Fruit fly (Drosophila melanogaster) whole organism, wandering third instar larva: ENCODE measurements around the gene CG31643.

Experiments used
- CG32264 ChIP-seq: fragments of 200-800 bp; sonication (Bioruptor generic); optimal IDR thresholded peaks from 2 replicates; lab custom pipeline; 2016; ENCODE audit warnings: missing biosample characterization, missing genetic modification characterization
- CG9705 ChIP-seq: fragments of 200-800 bp; sonication (Bioruptor generic); optimal IDR thresholded peaks from 2 replicates; lab custom pipeline; 2018; ENCODE audit warnings: missing biosample characterization, mild to moderate bottlenecking, missing genetic modification characterization
- Dif ChIP-seq: fragments of 200-275, 200-300 bp; sonication (Bioruptor generic); optimal IDR thresholded peaks from 2 replicates; lab custom pipeline; 2018; ENCODE audit warnings: missing biosample characterization, missing genetic modification characterization; ENCODE audit not compliant: partially characterized antibody
- GATAd ChIP-seq: sonication (Bioruptor generic); optimal IDR thresholded peaks from 2 replicates; lab custom pipeline; 2016; ENCODE audit warnings: missing biosample characterization, missing genetic modification characterization
- HLH106 ChIP-seq: fragments of 200-800 bp; optimal IDR thresholded peaks from 3 replicates; lab custom pipeline; 2019; ENCODE audit warnings: missing biosample characterization, mild to moderate bottlenecking, missing genetic modification characterization, moderate library complexity
- Hnf4 ChIP-seq: fragments of 200-800 bp; sonication (Bioruptor generic); optimal IDR thresholded peaks from 2 replicates; lab custom pipeline; 2016; ENCODE audit warnings: missing biosample characterization, mild to moderate bottlenecking, missing genetic modification characterization
- Hr78 ChIP-seq: fragments of >200 bp; optimal IDR thresholded peaks from 2 replicates; lab custom pipeline; 2017; ENCODE audit warnings: missing biosample characterization, missing genetic modification characterization
- Hr83 ChIP-seq: fragments of 200-300 bp; sonication (Bioruptor generic); optimal IDR thresholded peaks from 2 replicates; lab custom pipeline; 2016; ENCODE audit warnings: missing biosample characterization, mild to moderate bottlenecking, missing genetic modification characterization, moderate library complexity; ENCODE audit not compliant: poor library complexity, severe bottlenecking
- Jra ChIP-seq: sonication (Bioruptor generic); optimal IDR thresholded peaks from 2 replicates; lab custom pipeline; 2016; ENCODE audit warnings: missing biosample characterization, missing genetic modification characterization
- Mio ChIP-seq: sonication (Bioruptor generic); optimal IDR thresholded peaks from 2 replicates; lab custom pipeline; 2016; ENCODE audit warnings: missing biosample characterization, missing genetic modification characterization
- Myc ChIP-seq: fragments of >200 bp; optimal IDR thresholded peaks from 2 replicates; lab custom pipeline; 2017
- N ChIP-seq: fragments of >200 bp; optimal IDR thresholded peaks from 2 replicates; lab custom pipeline; 2018; ENCODE audit warnings: missing biosample characterization, missing external identifiers, missing genetic modification characterization
- OdsH ChIP-seq: fragments of 200-800 bp; sonication (Bioruptor generic); optimal IDR thresholded peaks from 2 replicates; lab custom pipeline; 2016; ENCODE audit warnings: missing biosample characterization, mild to moderate bottlenecking, missing genetic modification characterization
- Rel ChIP-seq, 2 experiments: fragments of 200-800 bp; sonication (Bioruptor generic) in 1 of 2; optimal IDR thresholded peaks; 2 replicates in 1 of 2; 3 replicates in 1 of 2; lab custom pipeline; 2016 to 2019; ENCODE audit warnings: mild to moderate bottlenecking in 2 of 2, missing biosample characterization in 2 of 2, missing genetic modification characterization in 2 of 2, moderate library complexity in 1 of 2
- Sp1 ChIP-seq: fragments of 200-800 bp; sonication (Bioruptor generic); optimal IDR thresholded peaks from 3 replicates; lab custom pipeline; 2019; ENCODE audit warnings: missing biosample characterization, mild to moderate bottlenecking, missing genetic modification characterization, moderate library complexity
- Vsx2 ChIP-seq: fragments of 200-300, 225-300 bp; sonication (Bioruptor generic); optimal IDR thresholded peaks from 2 replicates; lab custom pipeline; 2018; ENCODE audit warnings: missing biosample characterization, missing genetic modification characterization; ENCODE audit not compliant: partially characterized antibody
- br ChIP-seq: fragments of 200-800 bp; sonication (Bioruptor generic); optimal IDR thresholded peaks from 2 replicates; lab custom pipeline; 2016; ENCODE audit warnings: missing biosample characterization, missing genetic modification characterization
- brk ChIP-seq: fragments of 200-800 bp; sonication (Bioruptor generic); optimal IDR thresholded peaks from 2 replicates; lab custom pipeline; 2016; ENCODE audit warnings: missing biosample characterization, mild to moderate bottlenecking, missing genetic modification characterization
- dl ChIP-seq, 2 experiments: fragments of 175-275, 200-275 bp in 1 of 2; fragments of 200-275 bp in 1 of 2; sonication (Bioruptor generic); optimal IDR thresholded peaks; lab custom pipeline; 2018; ENCODE audit warnings: mild to moderate bottlenecking in 2 of 2, missing biosample characterization in 2 of 2, missing genetic modification characterization in 2 of 2, moderate library complexity in 2 of 2; ENCODE audit not compliant: partially characterized antibody in 2 of 2, insufficient read depth in 1 of 2
- dmrt93B ChIP-seq: fragments of 200-800 bp; sonication (Bioruptor generic); optimal IDR thresholded peaks from 2 replicates; lab custom pipeline; 2018; ENCODE audit warnings: missing biosample characterization, mild to moderate bottlenecking, missing genetic modification characterization
- ey ChIP-seq: fragments of 200-800 bp; sonication (Bioruptor generic); optimal IDR thresholded peaks from 2 replicates; lab custom pipeline; 2016; ENCODE audit warnings: missing biosample characterization, missing genetic modification characterization
- foxo ChIP-seq, 2 experiments: fragments of 200-800 bp; sonication (Bioruptor generic); optimal IDR thresholded peaks; 2 replicates in 1 of 2; 3 replicates in 1 of 2; lab custom pipeline; 2016 to 2017; ENCODE audit warnings: missing biosample characterization in 2 of 2, missing genetic modification characterization in 2 of 2
- fru ChIP-seq: fragments of 200-800 bp; sonication (Bioruptor generic); optimal IDR thresholded peaks from 3 replicates; lab custom pipeline; 2016; ENCODE audit warnings: missing biosample characterization, mild to moderate bottlenecking, missing genetic modification characterization
- h ChIP-seq: fragments of 200-800 bp; sonication (Bioruptor generic); optimal IDR thresholded peaks from 3 replicates; lab custom pipeline; 2016; ENCODE audit warnings: missing biosample characterization, mild to moderate bottlenecking, missing genetic modification characterization
- pan ChIP-seq: fragments of >200 bp; optimal IDR thresholded peaks from 2 replicates; lab custom pipeline; 2017
- psq ChIP-seq: fragments of 200-800 bp; sonication (Bioruptor generic); optimal IDR thresholded peaks from 3 replicates; lab custom pipeline; 2017; ENCODE audit warnings: missing biosample characterization, mild to moderate bottlenecking, missing genetic modification characterization, moderate library complexity
- rgr ChIP-seq: fragments of 200-800 bp; sonication (Bioruptor generic); optimal IDR thresholded peaks from 3 replicates; lab custom pipeline; 2016; ENCODE audit warnings: missing biosample characterization, mild to moderate bottlenecking, missing genetic modification characterization
- sv ChIP-seq: fragments of 200-800 bp; sonication (Bioruptor generic); optimal IDR thresholded peaks from 3 replicates; lab custom pipeline; 2016; ENCODE audit warnings: missing biosample characterization, missing genetic modification characterization
- usp ChIP-seq: fragments of >200 bp; optimal IDR thresholded peaks from 2 replicates; lab custom pipeline; 2017; ENCODE audit warnings: missing biosample characterization, missing genetic modification characterization

The CG31643 gene

dm6 chr2L:6037830-6038229 lies at the start of gene CG31643, which contains the start of gene CG9117:
CG31643 (plus strand) TSS chr2L:6038117.
CG9117 (minus strand) TSS chr2L:6037902.
- TF ChIP-seq pan (lab: Kevin White, UChicago) (no peak), HLH106 (tag; lab: Kevin White, UChicago) (peak; percentile 64), psq (GFP tag; lab: Kevin White, UChicago) (peak; percentile 59), foxo (GFP tag; optimal IDR thresholded peaks at IDR 0.05; lab: Kevin White, UChicago) (peak in 1 of 2 experiments; percentile 86), dl (GFP tag; optimal IDR thresholded peaks at IDR 0.05; lab: Kevin White, UChicago; ENCODE audit: insufficient read depth in 1 of 2, partially characterized antibody in 2 of 2) (no peak), GATAd (GFP tag; lab: Kevin White, UChicago) (peak; percentile 65), Myc (no peak), Rel (GFP tag; optimal IDR thresholded peaks at IDR 0.05; lab: Kevin White, UChicago) (no peak), Rel (tag; optimal IDR thresholded peaks at IDR 0.05; lab: Kevin White, UChicago) (peak; percentile 39), ey (GFP tag; lab: Kevin White, UChicago) (peak; percentile 76), usp (GFP tag; lab: Kevin White, UChicago) (no peak), OdsH (GFP tag; lab: Kevin White, UChicago) (peak; percentile 77), sv (GFP tag; lab: Kevin White, UChicago) (peak; percentile 48), CG32264 (GFP tag; lab: Kevin White, UChicago) (peak; percentile 18), rgr (GFP tag; lab: Kevin White, UChicago) (peak; percentile 79), Hr83 (GFP tag; lab: Kevin White, UChicago) (peak; percentile 15), Dif (no peak), Hnf4 (GFP tag; lab: Kevin White, UChicago) (no peak), brk (GFP tag; lab: Kevin White, UChicago) (no peak), CG9705 (GFP tag; lab: Kevin White, UChicago) (peak; percentile 36), Mio (GFP tag; lab: Kevin White, UChicago) (no peak), Sp1 (GFP tag; lab: Kevin White, UChicago) (peak; percentile 63), h (GFP tag; lab: Kevin White, UChicago) (peak; percentile 83)

dm6 chr2L:5990447-5990846 lies 47.5 kb upstream of the CG31643 start:
- TF ChIP-seq Sp1 (GFP tag; lab: Kevin White, UChicago) (no peak), HLH106 (tag; lab: Kevin White, UChicago) (no peak), dmrt93B (GFP tag; lab: Kevin White, UChicago) (no peak), Jra (GFP tag; lab: Kevin White, UChicago) (no peak), br (GFP tag; lab: Kevin White, UChicago) (no peak), OdsH (GFP tag; lab: Kevin White, UChicago) (no peak), Vsx2 (GFP tag; lab: Kevin White, UChicago) (no peak)
- TF ChIP-seq, all 38 proteins: peak for 0

dm6 chr2L:5997609-5998229 lies 40.2 kb upstream of the CG31643 start:
- TF ChIP-seq HLH106 (tag; lab: Kevin White, UChicago) (peak; percentile 3), OdsH (GFP tag; lab: Kevin White, UChicago) (peak; percentile 6), Sp1 (GFP tag; lab: Kevin White, UChicago) (peak; percentile 49), Myc (no peak), CG9705 (GFP tag; lab: Kevin White, UChicago) (peak; percentile 5), fru (GFP tag; lab: Kevin White, UChicago) (peak; percentile 8), h (GFP tag; lab: Kevin White, UChicago) (peak; percentile 13), Hr83 (GFP tag; lab: Kevin White, UChicago) (peak; percentile 34), br (GFP tag; lab: Kevin White, UChicago) (peak; percentile 9), N (GFP tag; lab: Kevin White, UChicago) (peak; percentile 34), Hr78 (GFP tag; lab: Kevin White, UChicago) (no peak)

- TF ChIP-seq rgr (GFP tag; lab: Kevin White, UChicago) (no peak), pan (lab: Kevin White, UChicago) (no peak), Rel (GFP tag; optimal IDR thresholded peaks at IDR 0.05; lab: Kevin White, UChicago) (no peak), Rel (tag; optimal IDR thresholded peaks at IDR 0.05; lab: Kevin White, UChicago) (no peak), Hr83 (GFP tag; lab: Kevin White, UChicago) (peak; percentile 18), CG9705 (GFP tag; lab: Kevin White, UChicago) (no peak), Hnf4 (GFP tag; lab: Kevin White, UChicago) (no peak), sv (GFP tag; lab: Kevin White, UChicago) (no peak), HLH106 (tag; lab: Kevin White, UChicago) (no peak)
- TF ChIP-seq, all 38 proteins: peak for 1
Observed at dm6 chr2L:5998383-5998782, 39.5 kb upstream of the CG31643 start.
